Fruit fly (Drosophila melanogaster) whole organism, wandering third instar larva: Measurements from ENCODE around the gene Dif.

Source experiments
- Abd-B ChIP-seq: fragments of >200 bp; optimal IDR thresholded peaks from 2 replicates; lab custom pipeline; 2017; ENCODE audit warnings: missing biosample characterization, missing genetic modification characterization
- Hnf4 ChIP-seq: fragments of 200-800 bp; sonication (Bioruptor generic); optimal IDR thresholded peaks from 2 replicates; lab custom pipeline; 2016; ENCODE audit warnings: missing biosample characterization, mild to moderate bottlenecking, missing genetic modification characterization
- Myc ChIP-seq: fragments of >200 bp; optimal IDR thresholded peaks from 2 replicates; lab custom pipeline; 2017
- Vsx2 ChIP-seq: fragments of 200-300, 225-300 bp; sonication (Bioruptor generic); optimal IDR thresholded peaks from 2 replicates; lab custom pipeline; 2018; ENCODE audit warnings: missing biosample characterization, missing genetic modification characterization; ENCODE audit not compliant: partially characterized antibody
- dl ChIP-seq, 2 experiments: fragments of 175-275, 200-275 bp in 1 of 2; fragments of 200-275 bp in 1 of 2; sonication (Bioruptor generic); optimal IDR thresholded peaks; lab custom pipeline; 2018; ENCODE audit warnings: mild to moderate bottlenecking in 2 of 2, missing biosample characterization in 2 of 2, missing genetic modification characterization in 2 of 2, moderate library complexity in 2 of 2; ENCODE audit not compliant: partially characterized antibody in 2 of 2, insufficient read depth in 1 of 2
- dmrt93B ChIP-seq: fragments of 200-800 bp; sonication (Bioruptor generic); optimal IDR thresholded peaks from 2 replicates; lab custom pipeline; 2018; ENCODE audit warnings: missing biosample characterization, mild to moderate bottlenecking, missing genetic modification characterization
- psq ChIP-seq: fragments of 200-800 bp; sonication (Bioruptor generic); optimal IDR thresholded peaks from 3 replicates; lab custom pipeline; 2017; ENCODE audit warnings: missing biosample characterization, mild to moderate bottlenecking, missing genetic modification characterization, moderate library complexity
- woc ChIP-seq: sonication (Bioruptor generic); optimal IDR thresholded peaks from 2 replicates; lab custom pipeline; 2016; ENCODE audit warnings: missing biosample characterization, mild to moderate bottlenecking, missing genetic modification characterization

DNA sequence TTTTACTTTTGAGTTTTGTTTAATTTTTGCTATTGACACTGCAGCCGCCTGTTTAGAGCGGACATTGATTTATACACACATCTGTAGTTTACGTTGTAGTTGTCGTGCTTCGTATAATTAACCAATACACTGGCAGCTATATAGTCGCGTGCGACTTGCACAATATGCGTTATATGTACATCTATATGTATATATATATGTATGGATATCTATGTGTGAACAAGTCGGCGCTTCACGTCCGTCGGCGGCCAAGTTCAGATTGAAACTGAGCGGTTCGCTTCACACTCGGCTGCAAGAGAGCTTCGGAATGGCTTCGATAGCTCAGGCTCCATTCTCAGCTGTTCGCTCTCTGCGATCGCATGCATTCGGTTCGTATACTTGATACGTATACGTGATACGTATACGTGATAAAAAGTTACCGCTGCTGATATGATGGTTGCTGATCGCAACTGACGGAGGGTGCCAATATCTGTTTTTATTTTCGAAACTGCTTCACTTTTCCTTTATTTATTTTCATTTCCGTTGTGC lies 5.0 kb downstream of the Dif start:
- TF ChIP-seq Vsx2 (GFP tag; lab: Kevin White, UChicago) (no peak), Hnf4 (GFP tag; lab: Kevin White, UChicago) (peak; percentile 39), Myc (no peak), psq (peak; percentile 24), dl (GFP tag; optimal IDR thresholded peaks at IDR 0.05; lab: Kevin White, UChicago; ENCODE audit: insufficient read depth in 1 of 2, partially characterized antibody in 2 of 2) (peak; percentile 78 to 83), Abd-B (GFP tag; lab: Kevin White, UChicago) (no peak), woc (no peak), dmrt93B (no peak)
